Worm (Caenorhabditis elegans) whole organism, young adult: ENCODE results near the gene srt-29.

Experiments used
- F23B12.7 ChIP-seq: sonication (generic microtip); optimal IDR thresholded peaks from 2 replicates; lab custom pipeline; 2017; ENCODE audit warnings: missing genetic modification characterization, mild to moderate bottlenecking, missing compliant biosample characterization, antibody characterized with exemption, moderate library complexity; ENCODE audit not compliant: insufficient read depth
- F33H1.4 ChIP-seq: fragments of 200-800 bp; sonication (Bioruptor generic); IDR thresholded peaks from 2 replicates; pipeline ENCODE4 v1.3.6; 2022; ENCODE audit warnings: missing genetic modification reagents, missing genetic modification characterization, missing compliant biosample characterization
- F37B4.10 ChIP-seq: fragments of 200-800 bp; sonication (Bioruptor generic); IDR thresholded peaks from 2 replicates; pipeline ENCODE4 v1.3.6; 2022; ENCODE audit warnings: missing genetic modification characterization, missing compliant biosample characterization
- F55B11.4 ChIP-seq: sonication (generic microtip); optimal IDR thresholded peaks from 2 replicates; lab custom pipeline; 2016; ENCODE audit warnings: missing compliant biosample characterization, missing genetic modification characterization, borderline replicate concordance; ENCODE audit not compliant: insufficient read depth
- Y67H2A.10 ChIP-seq: fragments of 200-800 bp; sonication (Bioruptor generic); conservative IDR thresholded peaks from 2 replicates; pipeline ENCODE4 v1.3.6; 2022; ENCODE audit warnings: missing genetic modification reagents, missing genetic modification characterization, missing compliant biosample characterization
- ZK185.1 ChIP-seq: sonication (generic microtip); optimal IDR thresholded peaks from 2 replicates; lab custom pipeline; 2016; ENCODE audit warnings: mild to moderate bottlenecking, missing genetic modification characterization, missing compliant biosample characterization; ENCODE audit not compliant: poor library complexity, severe bottlenecking
- aptf-3 ChIP-seq: fragments of 200-800 bp; sonication (Bioruptor generic); IDR thresholded peaks from 2 replicates; pipeline ENCODE4 v1.3.6; 2022; ENCODE audit warnings: missing genetic modification characterization, missing compliant biosample characterization
- athp-1 ChIP-seq: sonication (generic microtip); optimal IDR thresholded peaks from 2 replicates; lab custom pipeline; 2017; ENCODE audit warnings: mild to moderate bottlenecking, missing genetic modification characterization, missing compliant biosample characterization
- attf-5 ChIP-seq: fragments of 200-800 bp; sonication (Bioruptor generic); optimal IDR thresholded peaks from 2 replicates; lab custom pipeline; 2018; ENCODE audit warnings: mild to moderate bottlenecking, missing genetic modification characterization, missing compliant biosample characterization
- cebp-1 ChIP-seq, 2 experiments: fragments of 200-800 bp in 1 of 2; sonication (Bioruptor generic) in 1 of 2; sonication (generic microtip) in 1 of 2; IDR thresholded peaks in 1 of 2; optimal IDR thresholded peaks in 1 of 2; 2 replicates each; pipeline versions ENCODE4 v1.3.6 to Lab custom; 2017 to 2022; ENCODE audit warnings: missing compliant biosample characterization in 2 of 2, missing genetic modification characterization in 2 of 2, mild to moderate bottlenecking in 1 of 2, missing genetic modification reagents in 1 of 2, moderate library complexity in 1 of 2
- ceh-27 ChIP-seq: fragments of 200-800 bp; sonication (Bioruptor generic); optimal IDR thresholded peaks from 2 replicates; lab custom pipeline; 2018; ENCODE audit warnings: mild to moderate bottlenecking, missing genetic modification characterization, moderate library complexity, missing compliant biosample characterization
- ceh-40 ChIP-seq: fragments of 200-800 bp; sonication (Bioruptor generic); IDR thresholded peaks from 2 replicates; pipeline ENCODE4 v1.3.6; 2022; ENCODE audit warnings: missing genetic modification characterization, missing compliant biosample characterization
- dox-1 ChIP-seq: fragments of 200-800 bp; sonication (Bioruptor generic); IDR thresholded peaks from 2 replicates; pipeline ENCODE4 v1.3.6; 2022; ENCODE audit warnings: missing genetic modification reagents, missing genetic modification characterization, missing compliant biosample characterization
- dpff-1 ChIP-seq: sonication (generic microtip); optimal IDR thresholded peaks from 2 replicates; lab custom pipeline; 2017; ENCODE audit warnings: mild to moderate bottlenecking, missing genetic modification characterization, missing compliant biosample characterization
- egrh-3 ChIP-seq: fragments of 200-800 bp; sonication (Bioruptor generic); IDR thresholded peaks from 2 replicates; pipeline ENCODE4 v1.3.6; 2022; ENCODE audit warnings: missing genetic modification reagents, missing genetic modification characterization, missing compliant biosample characterization
- hlh-12 ChIP-seq: sonication (generic microtip); optimal IDR thresholded peaks from 2 replicates; lab custom pipeline; 2016; ENCODE audit warnings: missing genetic modification characterization, missing compliant biosample characterization
- let-526 ChIP-seq: fragments of 200-800 bp; sonication (Bioruptor generic); IDR thresholded peaks from 2 replicates; pipeline ENCODE4 v1.3.6; 2022; ENCODE audit warnings: missing genetic modification reagents, missing genetic modification characterization, missing compliant biosample characterization
- lin-40 ChIP-seq: sonication (generic microtip); optimal IDR thresholded peaks from 2 replicates; lab custom pipeline; 2016; ENCODE audit warnings: missing genetic modification characterization, mild to moderate bottlenecking, missing compliant biosample characterization, missing genotype, missing genetic modification reagents
- lir-1 ChIP-seq: fragments of 200-800 bp; sonication (Bioruptor generic); conservative IDR thresholded peaks from 2 replicates; pipeline ENCODE4 v1.3.6; 2022; ENCODE audit warnings: missing genetic modification reagents, missing genetic modification characterization, missing compliant biosample characterization
- lsl-1 ChIP-seq: fragments of 200-800 bp; sonication (Bioruptor generic); optimal IDR thresholded peaks from 2 replicates; lab custom pipeline; 2018; ENCODE audit warnings: mild to moderate bottlenecking, missing genetic modification characterization, moderate library complexity, missing compliant biosample characterization
- madf-10 ChIP-seq: sonication (generic microtip); optimal IDR thresholded peaks from 2 replicates; lab custom pipeline; 2016; ENCODE audit warnings: mild to moderate bottlenecking, missing genetic modification characterization, missing compliant biosample characterization
- madf-3 ChIP-seq: fragments of 200-800 bp; sonication (Bioruptor generic); IDR thresholded peaks from 2 replicates; pipeline ENCODE4 v1.3.6; 2022; ENCODE audit warnings: missing genetic modification reagents, missing genetic modification characterization, missing compliant biosample characterization
- madf-6 ChIP-seq: fragments of 200-800 bp; sonication (Bioruptor generic); IDR thresholded peaks from 2 replicates; pipeline ENCODE4 v1.3.6; 2022; ENCODE audit warnings: missing genetic modification reagents, missing genetic modification characterization, missing compliant biosample characterization
- madf-8 ChIP-seq: fragments of 200-800 bp; sonication (Bioruptor generic); conservative IDR thresholded peaks from 2 replicates; pipeline ENCODE4 v1.3.6; 2022; ENCODE audit warnings: missing genetic modification reagents, missing genetic modification characterization, missing compliant biosample characterization
- mcd-1 ChIP-seq: fragments of 200-800 bp; sonication (Bioruptor generic); IDR thresholded peaks from 2 replicates; pipeline ENCODE4 v1.3.6; 2022; ENCODE audit warnings: missing genetic modification reagents, missing genetic modification characterization, missing compliant biosample characterization
- mes-4 ChIP-seq: sonication (generic microtip); optimal IDR thresholded peaks from 2 replicates; lab custom pipeline; 2016; ENCODE audit warnings: missing genotype, missing genetic modification characterization, missing compliant biosample characterization
- nhr-120 ChIP-seq: fragments of 200-800 bp; sonication (Bioruptor generic); IDR thresholded peaks from 2 replicates; pipeline ENCODE4 v1.3.6; 2022; ENCODE audit warnings: missing genetic modification characterization, missing compliant biosample characterization
- nhr-80 ChIP-seq: sonication (generic microtip); optimal IDR thresholded peaks from 2 replicates; lab custom pipeline; 2016; ENCODE audit warnings: missing genetic modification characterization, missing compliant biosample characterization
- pbrm-1 ChIP-seq: fragments of 200-800 bp; sonication (Bioruptor generic); IDR thresholded peaks from 2 replicates; pipeline ENCODE4 v1.3.6; 2022; ENCODE audit warnings: missing genetic modification reagents, missing genetic modification characterization, missing compliant biosample characterization
- rpc-1 ChIP-seq, 2 experiments: fragments of 150-350 bp in 1 of 2; sonication (generic microtip) in 1 of 2; optimal IDR thresholded peaks; 2 replicates each; lab custom pipeline; 2014 to 2018; ENCODE audit warnings: missing biosample characterization in 1 of 2, missing genetic modification characterization in 1 of 2, missing genetic modification reagents in 1 of 2, missing genotype in 1 of 2
- snpc-1.1 ChIP-seq: sonication (generic microtip); optimal IDR thresholded peaks from 2 replicates; lab custom pipeline; 2017; ENCODE audit warnings: missing genetic modification characterization, mild to moderate bottlenecking, missing compliant biosample characterization, antibody characterized with exemption, moderate library complexity, missing genotype, missing genetic modification reagents; ENCODE audit not compliant: insufficient read depth
- snpc-1.3 ChIP-seq: sonication (generic microtip); optimal IDR thresholded peaks from 2 replicates; lab custom pipeline; 2017; ENCODE audit warnings: missing genetic modification characterization, mild to moderate bottlenecking, missing compliant biosample characterization, antibody characterized with exemption, moderate library complexity, missing genotype, missing genetic modification reagents; ENCODE audit not compliant: insufficient read depth
- snpc-4 ChIP-seq, 5 experiments: fragments of 150-350 bp in 1 of 5; sonication (generic microtip) in 4 of 5; optimal IDR thresholded peaks; 2 replicates each; lab custom pipeline; 2014 to 2018; ENCODE audit warnings: missing genetic modification characterization in 5 of 5, missing biosample characterization in 3 of 5, antibody characterized with exemption in 2 of 5, mild to moderate bottlenecking in 2 of 5, missing compliant biosample characterization in 2 of 5, missing genotype in 2 of 5, moderate library complexity in 2 of 5, missing genetic modification reagents in 1 of 5
- unc-130 ChIP-seq: sonication (generic microtip); optimal IDR thresholded peaks from 2 replicates; lab custom pipeline; 2016; ENCODE audit warnings: missing genetic modification reagents, missing genetic modification characterization, missing compliant biosample characterization
- zfh-2 ChIP-seq: fragments of 200-800 bp; sonication (Bioruptor generic); conservative IDR thresholded peaks from 2 replicates; pipeline ENCODE4 v1.3.6; 2022; ENCODE audit warnings: missing genetic modification reagents, missing genetic modification characterization, missing compliant biosample characterization
- zim-3 ChIP-seq: sonication (generic microtip); optimal IDR thresholded peaks from 2 replicates; lab custom pipeline; 2017; ENCODE audit warnings: mild to moderate bottlenecking, missing genetic modification characterization, moderate library complexity, missing compliant biosample characterization
- ztf-25 ChIP-seq: fragments of 200-800 bp; sonication (Bioruptor generic); IDR thresholded peaks from 2 replicates; pipeline ENCODE4 v1.3.6; 2022; ENCODE audit warnings: missing genetic modification reagents, missing genetic modification characterization, missing compliant biosample characterization
- ztf-6 ChIP-seq: fragments of 200-800 bp; sonication (Bioruptor generic); IDR thresholded peaks from 2 replicates; pipeline ENCODE4 v1.3.6; 2022; ENCODE audit warnings: missing genetic modification reagents, missing genetic modification characterization, missing compliant biosample characterization

The srt-29 gene

ce11 chrV:2697693-2698092 is 21.2 kb downstream of the srt-29 start:
- TF ChIP-seq F55B11.4 (tag; lab: Kevin White, UChicago) (no peak), nhr-120 (GFP tag; lab: Robert Waterston, UW) (no peak), lsl-1 (GFP tag; lab: Kevin White, UChicago) (peak; percentile 1), attf-5 (GFP tag; lab: Kevin White, UChicago) (no peak), madf-10 (tag; lab: Kevin White, UChicago) (peak; percentile 3), zim-3 (tag; lab: Kevin White, UChicago) (no peak), madf-3 (GFP tag; lab: Robert Waterston, UW) (no peak), F37B4.10 (GFP tag; lab: Robert Waterston, UW) (no peak), madf-6 (GFP tag; lab: Robert Waterston, UW) (0 out of 2 replicates have a peak, but pooled peaks have one; percentile 16), lir-1 (no peak), mes-4 (tag; lab: Kevin White, UChicago) (no peak), ztf-25 (GFP tag; lab: Robert Waterston, UW) (no peak), egrh-3 (GFP tag; lab: Robert Waterston, UW) (0 out of 2 replicates have a peak, but pooled peaks have one; percentile 15), dox-1 (GFP tag; lab: Robert Waterston, UW) (no peak), ceh-27 (GFP tag; lab: Kevin White, UChicago) (no peak), ztf-6 (GFP tag; lab: Robert Waterston, UW) (no peak), nhr-80 (tag; lab: Kevin White, UChicago) (no peak), aptf-3 (GFP tag; lab: Robert Waterston, UW) (no peak), unc-130 (GFP tag; lab: Kevin White, UChicago) (no peak), snpc-4 (GFP tag; optimal IDR thresholded peaks at IDR 0.05; lab: Kevin White, UChicago) (peak; percentile 14), snpc-4 (tag; optimal IDR thresholded peaks at IDR 0.05; lab: Kevin White, UChicago) (no peak), ZK185.1 (tag; lab: Kevin White, UChicago) (no peak), madf-8 (no peak), ceh-40 (GFP tag; lab: Robert Waterston, UW) (no peak), lin-40 (tag; lab: Kevin White, UChicago) (no peak), athp-1 (tag; lab: Kevin White, UChicago) (no peak), snpc-1.1 (tag; lab: Kevin White, UChicago) (no peak), F23B12.7 (peak; percentile 31), Y67H2A.10 (GFP tag; lab: Robert Waterston, UW) (no peak), pbrm-1 (GFP tag; lab: Robert Waterston, UW) (no peak), mcd-1 (peak; percentile 46; the same call in 1 of the 2 replicates), rpc-1 (optimal IDR thresholded peaks at IDR 0.05; lab: Kevin White, UChicago) (no peak), rpc-1 (tag; optimal IDR thresholded peaks at IDR 0.05; lab: Kevin White, UChicago) (no peak), F33H1.4 (GFP tag; lab: Robert Waterston, UW) (no peak), let-526 (no peak), cebp-1 (GFP tag; IDR thresholded peaks at IDR 0.05; lab: Robert Waterston, UW) (peak; percentile 63; the same call in 1 of the 2 replicates), cebp-1 (tag; optimal IDR thresholded peaks at IDR 0.05; lab: Kevin White, UChicago) (peak; percentile 94), hlh-12 (tag; lab: Kevin White, UChicago) (no peak)

ce11 chrV:2695935-2696334 is 23.0 kb downstream of the srt-29 start, which contains the start of gene Y45G12B.3:
Y45G12B.3 (minus strand) TSS chrV:2696254.
- TF ChIP-seq egrh-3 (GFP tag; lab: Robert Waterston, UW) (peak; percentile 41; the same call in 1 of the 2 replicates), snpc-1.3 (tag; lab: Kevin White, UChicago) (no peak), zfh-2 (GFP tag; lab: Robert Waterston, UW) (peak; percentile 79), dpff-1 (tag; lab: Kevin White, UChicago) (no peak)
